Worm (Caenorhabditis elegans) whole organism, young adult: ENCODE results near the gene Y22D7AR.3.
A peak's percentile ranks its signal among the peaks of the same experiment; 100 is the strongest.

Source experiments
- C06A6.2 ChIP-seq: fragments of 200-800 bp; sonication (Bioruptor generic); conservative IDR thresholded peaks from 2 replicates; pipeline ENCODE4 v1.3.6; 2022; ENCODE audit warnings: missing genetic modification characterization, missing compliant biosample characterization
- C17E4.6 ChIP-seq: fragments of 200-800 bp; sonication (Bioruptor generic); IDR thresholded peaks from 2 replicates; pipeline ENCODE4 v1.3.6; 2022; ENCODE audit warnings: missing genetic modification reagents, missing genetic modification characterization, missing compliant biosample characterization
- F39B2.1 ChIP-seq: fragments of 200-800 bp; sonication (Bioruptor generic); IDR thresholded peaks from 2 replicates; pipeline ENCODE4 v1.3.6; 2022; ENCODE audit warnings: missing genetic modification reagents, missing genetic modification characterization, missing compliant biosample characterization
- F55B11.4 ChIP-seq: sonication (generic microtip); optimal IDR thresholded peaks from 2 replicates; lab custom pipeline; 2016; ENCODE audit warnings: missing compliant biosample characterization, missing genetic modification characterization, borderline replicate concordance; ENCODE audit not compliant: insufficient read depth
- K12H6.12 ChIP-seq: fragments of 200-800 bp; sonication (Bioruptor generic); optimal IDR thresholded peaks from 2 replicates; lab custom pipeline; 2018; ENCODE audit warnings: mild to moderate bottlenecking, missing genetic modification characterization, missing compliant biosample characterization
- T26A5.8 ChIP-seq: sonication (generic microtip); optimal IDR thresholded peaks from 2 replicates; lab custom pipeline; 2016; ENCODE audit warnings: missing genetic modification characterization, missing compliant biosample characterization
- Y67H2A.10 ChIP-seq: fragments of 200-800 bp; sonication (Bioruptor generic); conservative IDR thresholded peaks from 2 replicates; pipeline ENCODE4 v1.3.6; 2022; ENCODE audit warnings: missing genetic modification reagents, missing genetic modification characterization, missing compliant biosample characterization
- ZK185.1 ChIP-seq: sonication (generic microtip); optimal IDR thresholded peaks from 2 replicates; lab custom pipeline; 2016; ENCODE audit warnings: mild to moderate bottlenecking, missing genetic modification characterization, missing compliant biosample characterization; ENCODE audit not compliant: poor library complexity, severe bottlenecking
- aptf-2 ChIP-seq: fragments of 200-800 bp; sonication (Bioruptor generic); conservative IDR thresholded peaks from 2 replicates; pipeline ENCODE4 v1.3.6; 2022; ENCODE audit warnings: missing genetic modification reagents, missing genetic modification characterization, missing compliant biosample characterization
- ceh-100 ChIP-seq: fragments of 200-800 bp; sonication (Bioruptor generic); IDR thresholded peaks from 2 replicates; pipeline ENCODE4 v1.3.6; 2022; ENCODE audit warnings: missing genetic modification reagents, missing genetic modification characterization, missing compliant biosample characterization
- ceh-27 ChIP-seq: fragments of 200-800 bp; sonication (Bioruptor generic); optimal IDR thresholded peaks from 2 replicates; lab custom pipeline; 2018; ENCODE audit warnings: mild to moderate bottlenecking, missing genetic modification characterization, moderate library complexity, missing compliant biosample characterization
- ceh-79 ChIP-seq: sonication (generic microtip); optimal IDR thresholded peaks from 2 replicates; lab custom pipeline; 2017; ENCODE audit warnings: mild to moderate bottlenecking, missing genetic modification characterization, missing compliant biosample characterization
- chd-7 ChIP-seq: sonication (generic microtip); optimal IDR thresholded peaks from 2 replicates; lab custom pipeline; 2016; ENCODE audit warnings: mild to moderate bottlenecking, missing genetic modification characterization, moderate library complexity, missing compliant biosample characterization
- die-1 ChIP-seq: sonication (generic microtip); optimal IDR thresholded peaks from 2 replicates; lab custom pipeline; 2016; ENCODE audit warnings: missing genotype, mild to moderate bottlenecking, missing genetic modification characterization, missing compliant biosample characterization
- dox-1 ChIP-seq: fragments of 200-800 bp; sonication (Bioruptor generic); IDR thresholded peaks from 2 replicates; pipeline ENCODE4 v1.3.6; 2022; ENCODE audit warnings: missing genetic modification reagents, missing genetic modification characterization, missing compliant biosample characterization
- egrh-3 ChIP-seq: fragments of 200-800 bp; sonication (Bioruptor generic); IDR thresholded peaks from 2 replicates; pipeline ENCODE4 v1.3.6; 2022; ENCODE audit warnings: missing genetic modification reagents, missing genetic modification characterization, missing compliant biosample characterization
- him-1 ChIP-seq: sonication (generic microtip); optimal IDR thresholded peaks from 2 replicates; lab custom pipeline; 2016; ENCODE audit warnings: missing genotype, missing genetic modification reagents, missing genetic modification characterization, missing compliant biosample characterization
- hlh-12 ChIP-seq: sonication (generic microtip); optimal IDR thresholded peaks from 2 replicates; lab custom pipeline; 2016; ENCODE audit warnings: missing genetic modification characterization, missing compliant biosample characterization
- hsf-1 ChIP-seq: fragments of 200-800 bp; sonication (Bioruptor generic); IDR thresholded peaks from 2 replicates; pipeline ENCODE4 v1.3.6; 2022; ENCODE audit warnings: missing genetic modification reagents, missing genetic modification characterization, missing compliant biosample characterization
- mcd-1 ChIP-seq: fragments of 200-800 bp; sonication (Bioruptor generic); IDR thresholded peaks from 2 replicates; pipeline ENCODE4 v1.3.6; 2022; ENCODE audit warnings: missing genetic modification reagents, missing genetic modification characterization, missing compliant biosample characterization
- mxl-1 ChIP-seq: sonication (generic microtip); optimal IDR thresholded peaks from 2 replicates; lab custom pipeline; 2016; ENCODE audit warnings: missing genetic modification characterization, missing compliant biosample characterization
- nfya-1 ChIP-seq: sonication (generic microtip); optimal IDR thresholded peaks from 2 replicates; lab custom pipeline; 2017; ENCODE audit warnings: antibody characterized with exemption, missing compliant biosample characterization, missing genetic modification characterization, borderline replicate concordance; ENCODE audit not compliant: insufficient read depth
- nfya-2 ChIP-seq: fragments of 200-800 bp; sonication (Bioruptor generic); IDR thresholded peaks from 2 replicates; pipeline ENCODE4 v1.3.6; 2022; ENCODE audit warnings: missing genetic modification reagents, missing genetic modification characterization, missing compliant biosample characterization
- nfyb-1 ChIP-seq: fragments of 200-800 bp; sonication (Bioruptor generic); IDR thresholded peaks from 2 replicates; pipeline ENCODE4 v1.3.6; 2022; ENCODE audit warnings: missing genetic modification reagents, missing genetic modification characterization, missing compliant biosample characterization
- nhr-80 ChIP-seq: sonication (generic microtip); optimal IDR thresholded peaks from 2 replicates; lab custom pipeline; 2016; ENCODE audit warnings: missing genetic modification characterization, missing compliant biosample characterization
- pbrm-1 ChIP-seq: fragments of 200-800 bp; sonication (Bioruptor generic); IDR thresholded peaks from 2 replicates; pipeline ENCODE4 v1.3.6; 2022; ENCODE audit warnings: missing genetic modification reagents, missing genetic modification characterization, missing compliant biosample characterization
- snpc-1.3 ChIP-seq: sonication (generic microtip); optimal IDR thresholded peaks from 2 replicates; lab custom pipeline; 2017; ENCODE audit warnings: missing genetic modification characterization, mild to moderate bottlenecking, missing compliant biosample characterization, antibody characterized with exemption, moderate library complexity, missing genotype, missing genetic modification reagents; ENCODE audit not compliant: insufficient read depth
- snpc-3.4 ChIP-seq: sonication (generic microtip); optimal IDR thresholded peaks from 2 replicates; lab custom pipeline; 2017; ENCODE audit warnings: missing genetic modification characterization, mild to moderate bottlenecking, missing compliant biosample characterization, antibody characterized with exemption, moderate library complexity, missing genotype, missing genetic modification reagents
- somi-1 ChIP-seq: fragments of 200-800 bp; sonication (Bioruptor generic); optimal IDR thresholded peaks from 2 replicates; lab custom pipeline; 2018; ENCODE audit warnings: mild to moderate bottlenecking, missing genetic modification characterization, missing compliant biosample characterization
- sptf-2 ChIP-seq: fragments of 200-800 bp; sonication (Bioruptor generic); optimal IDR thresholded peaks from 2 replicates; lab custom pipeline; 2018; ENCODE audit warnings: mild to moderate bottlenecking, missing genetic modification characterization, missing compliant biosample characterization
- tbp1 ChIP-seq: fragments of 200-800 bp; sonication (Bioruptor generic); optimal IDR thresholded peaks from 2 replicates; lab custom pipeline; 2018; ENCODE audit warnings: mild to moderate bottlenecking, missing genetic modification characterization, missing compliant biosample characterization
- tbx-9 ChIP-seq: sonication (generic microtip); optimal IDR thresholded peaks from 2 replicates; lab custom pipeline; 2016; ENCODE audit warnings: borderline replicate concordance, missing genetic modification characterization, inconsistent platforms, missing compliant biosample characterization
- unc-130 ChIP-seq: sonication (generic microtip); optimal IDR thresholded peaks from 2 replicates; lab custom pipeline; 2016; ENCODE audit warnings: missing genetic modification reagents, missing genetic modification characterization, missing compliant biosample characterization
- ztf-28 ChIP-seq: fragments of 200-800 bp; sonication (Bioruptor generic); IDR thresholded peaks from 2 replicates; pipeline ENCODE4 v1.3.6; 2022; ENCODE audit warnings: missing genetic modification reagents, missing genetic modification characterization, missing compliant biosample characterization

Y22D7AR.3 gene

DNA sequence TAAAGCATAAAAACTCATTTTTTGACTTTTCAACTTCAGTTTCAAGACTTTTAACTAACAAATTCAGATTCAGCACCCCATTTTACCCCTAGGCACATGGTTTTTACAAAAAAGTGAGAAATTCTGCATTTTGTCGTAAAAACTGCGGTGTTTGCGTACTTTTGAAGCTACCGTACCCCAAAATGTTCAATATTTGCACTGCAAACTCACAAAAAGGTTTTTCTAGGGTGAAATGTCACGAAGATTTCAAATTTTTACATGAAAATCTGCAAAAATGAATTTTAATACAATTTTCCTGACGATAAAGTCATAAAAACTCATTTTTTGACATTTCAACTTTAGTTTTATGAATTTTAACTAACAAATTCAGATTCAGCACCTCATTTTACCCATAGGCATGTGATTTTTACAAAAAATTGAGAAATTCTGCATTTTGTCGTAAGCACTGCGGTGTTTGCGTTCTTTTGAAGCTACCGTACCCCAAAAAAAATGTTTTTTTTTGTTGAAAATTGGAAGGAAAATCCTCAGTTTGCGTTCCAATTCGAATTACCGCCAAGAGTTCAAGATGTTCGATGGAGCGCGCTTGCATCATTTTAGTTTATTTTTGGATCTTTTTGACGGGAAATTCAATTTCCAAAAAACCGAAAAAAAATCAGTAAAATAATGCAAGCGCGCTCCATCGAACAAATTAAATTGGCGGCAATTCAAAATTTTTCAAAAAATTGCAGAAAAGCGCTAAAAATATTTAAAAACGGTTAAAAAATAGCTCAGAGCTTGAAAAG lies 49.2 kb downstream of the Y22D7AR.3 start (continued):
- TF ChIP-seq F55B11.4 (no peak), C06A6.2 (GFP tag; lab: Robert Waterston, UW) (no peak), pbrm-1 (GFP tag; lab: Robert Waterston, UW) (peak; percentile 53; the same call in 1 of the 2 replicates), ceh-100 (peak; percentile 50; the same call in 1 of the 2 replicates), Y67H2A.10 (GFP tag; lab: Robert Waterston, UW) (no peak), sptf-2 (GFP tag; lab: Kevin White, UChicago) (no peak), tbx-9 (tag; lab: Kevin White, UChicago) (peak; percentile 37), dox-1 (peak; percentile 48), tbp1 (GFP tag; lab: Kevin White, UChicago) (peak; percentile 55), snpc-1.3 (tag; lab: Kevin White, UChicago) (no peak), hlh-12 (peak; percentile 35), hsf-1 (GFP tag; lab: Robert Waterston, UW) (peak; percentile 82), T26A5.8 (peak; percentile 39), nhr-80 (tag; lab: Kevin White, UChicago) (no peak), C17E4.6 (GFP tag; lab: Robert Waterston, UW) (0 out of 2 replicates have a peak, but pooled peaks have one; percentile 17), chd-7 (tag; lab: Kevin White, UChicago) (peak; percentile 89), nfya-2 (GFP tag; lab: Robert Waterston, UW) (peak; percentile 78), ceh-79 (tag; lab: Kevin White, UChicago) (peak; percentile 63), mxl-1 (tag; lab: Kevin White, UChicago) (peak; percentile 48), nfya-1 (tag; lab: Kevin White, UChicago) (no peak), snpc-3.4 (no peak), K12H6.12 (tag; lab: Kevin White, UChicago) (no peak), egrh-3 (GFP tag; lab: Robert Waterston, UW) (no peak), ztf-28 (GFP tag; lab: Robert Waterston, UW) (no peak), somi-1 (GFP tag; lab: Kevin White, UChicago) (no peak), nfyb-1 (peak; percentile 96), mcd-1 (peak; percentile 88), die-1 (tag; lab: Kevin White, UChicago) (peak; percentile 26), ceh-27 (GFP tag; lab: Kevin White, UChicago) (no peak), aptf-2 (no peak), unc-130 (GFP tag; lab: Kevin White, UChicago) (peak; percentile 47), F39B2.1 (no peak; the same call in 1 of the 2 replicates), ZK185.1 (tag; lab: Kevin White, UChicago) (no peak), him-1 (tag; lab: Kevin White, UChicago) (no peak)
- TF ChIP-seq, all 124 proteins: peak for 66
